Worm (Caenorhabditis elegans) whole organism, L3 larva: ENCODE results near the gene trpp-11.

Experiments used
- R02D3.7 ChIP-seq: fragments of 150-350 bp; optimal IDR thresholded peaks from 2 replicates; lab custom pipeline; 2014; ENCODE audit warnings: missing biosample characterization, missing genetic modification characterization
- ama-1 ChIP-seq: fragments of 150-350 bp; optimal IDR thresholded peaks from 2 replicates; lab custom pipeline; 2018
- elt-2 ChIP-seq: sonication (generic microtip); optimal IDR thresholded peaks from 2 replicates; lab custom pipeline; 2016; ENCODE audit warnings: missing genetic modification reagents, mild to moderate bottlenecking, missing genetic modification characterization, missing compliant biosample characterization
- lin-39 ChIP-seq: fragments of 150-350 bp; optimal IDR thresholded peaks from 2 replicates; lab custom pipeline; 2018; ENCODE audit warnings: missing biosample characterization, missing genetic modification reagents, missing genetic modification characterization
- mdl-1 ChIP-seq: fragments of 150-350 bp; optimal IDR thresholded peaks from 2 replicates; lab custom pipeline; 2014; ENCODE audit warnings: missing biosample characterization, missing genetic modification characterization
- skn-1 ChIP-seq: fragments of 150-350 bp; optimal IDR thresholded peaks from 2 replicates; lab custom pipeline; 2014; ENCODE audit warnings: missing biosample characterization, missing genetic modification characterization

- no peak for TF ChIP-seq elt-2 (tag; lab: Kevin White, UChicago)
- no peak for TF ChIP-seq ama-1 (lab: Kevin White, UChicago)
- TF ChIP-seq lin-39 = no peak
- TF ChIP-seq mdl-1 = no peak
- TF ChIP-seq R02D3.7 (tag; lab: Kevin White, UChicago) = no peak
- TF ChIP-seq skn-1 = no peak
Observed at ce11 chrIII:839491-839890, 44.6 kb downstream of the trpp-11 start, which contains the start of gene dos-3.
